Worm (Caenorhabditis elegans): ENCODE measurements around the gene Y76B12C.3.

- TF ChIP-seq madf-9 (GFP tag; conservative IDR thresholded peaks at IDR 0.05), result no peak
- TF ChIP-seq pha-4 (GFP tag; IDR thresholded peaks at IDR 0.05), result no peak
- no peak for TF ChIP-seq pha-4 (tag; optimal IDR thresholded peaks at IDR 0.05)
- no peak for TF ChIP-seq aly-2 (tag; optimal IDR thresholded peaks at IDR 0.05)
- no peak for TF ChIP-seq mdt-29 (GFP tag; IDR thresholded peaks at IDR 0.05)
- no peak for TF ChIP-seq lin-15B (tag; optimal IDR thresholded peaks at IDR 0.05)
- no peak for TF ChIP-seq mdl-1 (tag; optimal IDR thresholded peaks at IDR 0.05)
- TF ChIP-seq pqm-1 (tag; optimal IDR thresholded peaks at IDR 0.05), result no peak
- no peak for TF ChIP-seq unc-130 (GFP tag; optimal IDR thresholded peaks at IDR 0.05)
- no peak for TF ChIP-seq unc-39 (tag; optimal IDR thresholded peaks at IDR 0.05)
- TF ChIP-seq dve-1 (tag; optimal IDR thresholded peaks at IDR 0.05; ENCODE audit: insufficient read depth), result no peak
These were observed 8.4 kb upstream of the Y76B12C.3 start, which contains the start of gene Y48A5A.1 for ce11 chrIV:1965135-1965534.

All from whole organism, L4 larva.